Fruit fly (Drosophila melanogaster): ENCODE data around the gene Cyp4d8.
A peak's percentile ranks its signal among the peaks of the same experiment; 100 is the strongest.

Cyp4d8 gene

DNA sequence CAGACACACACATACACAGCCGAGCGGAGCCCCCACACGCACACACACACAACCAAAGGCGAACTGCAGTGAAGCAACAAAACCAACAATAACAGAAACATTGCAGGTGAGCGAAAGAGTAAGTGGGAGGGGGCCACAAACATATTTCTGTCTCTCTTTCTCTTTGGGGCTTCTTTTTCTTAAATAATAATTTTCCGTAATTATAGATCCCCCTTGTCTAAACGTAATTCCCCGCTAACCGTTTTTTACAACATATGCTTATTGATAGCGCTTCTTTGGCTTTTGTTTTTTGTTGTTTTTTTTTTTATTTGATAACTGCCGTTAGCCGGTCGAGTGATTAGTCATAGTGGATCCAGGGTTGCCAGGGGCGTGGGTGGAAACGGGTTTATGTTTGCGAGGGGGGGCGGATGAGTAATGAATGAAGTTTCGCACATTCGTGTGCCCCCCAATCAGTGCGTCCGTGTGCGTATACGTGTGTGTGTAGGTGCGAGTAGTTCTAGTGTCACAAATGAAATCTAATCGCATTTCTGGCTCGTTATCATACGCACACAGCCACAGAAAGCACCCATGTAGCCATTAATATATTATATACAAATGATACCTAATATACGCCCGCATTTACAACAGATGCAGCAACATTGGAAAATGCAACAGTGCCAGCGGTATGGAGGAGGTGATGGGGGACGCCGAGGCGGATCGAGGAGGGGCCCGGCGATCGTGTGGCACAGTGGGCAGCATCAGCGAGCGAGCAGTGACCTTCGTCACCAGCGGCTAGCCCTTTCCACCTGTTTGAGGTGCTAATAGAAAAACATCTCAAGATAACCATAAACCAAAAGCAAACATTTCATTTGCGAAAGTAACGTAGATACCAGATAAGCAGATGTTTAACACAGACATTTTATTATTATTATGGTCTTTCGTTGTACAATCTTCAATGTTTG lies 33.4 kb upstream of the Cyp4d8 start (continued):
- TF ChIP-seq Pdp1 (GFP tag; optimal IDR thresholded peaks at IDR 0.05) = peak in 1 of 2 experiments; percentile 14
- no peak for TF ChIP-seq prd (optimal IDR thresholded peaks at IDR 0.05)
- no peak for TF ChIP-seq prd (GFP tag; IDR thresholded peaks at IDR 0.05)
- no peak for TF ChIP-seq CG2199 (GFP tag; IDR thresholded peaks at IDR 0.05)
- TF ChIP-seq onecut (GFP tag; IDR thresholded peaks at IDR 0.05) = no peak
- TF ChIP-seq HHEX (GFP tag; optimal IDR thresholded peaks at IDR 0.05) = no peak
- TF ChIP-seq abd-A (tag; optimal IDR thresholded peaks at IDR 0.05) = no peak
- no peak for TF ChIP-seq CG12299 (tag; optimal IDR thresholded peaks at IDR 0.05)
- no peak for TF ChIP-seq pzg (GFP tag; optimal IDR thresholded peaks at IDR 0.05)
- TF ChIP-seq crol (GFP tag; IDR thresholded peaks at IDR 0.05) = peak; percentile 72; the same call in 1 of the 2 replicates
- no peak for TF ChIP-seq BEAF-32 (GFP tag; optimal IDR thresholded peaks at IDR 0.05)
- TF ChIP-seq esg (GFP tag; conservative IDR thresholded peaks at IDR 0.05) = no peak
- no peak for TF ChIP-seq CG31365 (tag; optimal IDR thresholded peaks at IDR 0.05)
- TF ChIP-seq CG2116 (GFP tag; optimal IDR thresholded peaks at IDR 0.05) = no peak
- no peak for TF ChIP-seq MTF-1 (GFP tag; optimal IDR thresholded peaks at IDR 0.05; ENCODE audit: borderline replicate concordance)
- TF ChIP-seq E2f1 (GFP tag; IDR thresholded peaks at IDR 0.05) = peak; percentile 37; the same call in 1 of the 2 replicates
- no peak for TF ChIP-seq Fer1 (GFP tag; optimal IDR thresholded peaks at IDR 0.05)
- no peak for TF ChIP-seq Hmr (GFP tag; optimal IDR thresholded peaks at IDR 0.05)
- no peak for TF ChIP-seq CG11696 (GFP tag; IDR thresholded peaks at IDR 0.05)
- no peak for TF ChIP-seq CG16815 (GFP tag; optimal IDR thresholded peaks at IDR 0.05)
- no peak for TF ChIP-seq CG11723 (GFP tag; optimal IDR thresholded peaks at IDR 0.05)
- TF ChIP-seq gcm (GFP tag; optimal IDR thresholded peaks at IDR 0.05) = peak; percentile 86
- no peak for TF ChIP-seq Vsx1 (GFP tag; optimal IDR thresholded peaks at IDR 0.05)
- TF ChIP-seq Ada2b (GFP tag; IDR thresholded peaks at IDR 0.05) = peak; percentile 35; the same call in 1 of the 2 replicates
- TF ChIP-seq luna (GFP tag; optimal IDR thresholded peaks at IDR 0.05) = no peak
- TF ChIP-seq CG17568 (GFP tag; optimal IDR thresholded peaks at IDR 0.05) = no peak
- no peak for TF ChIP-seq ab (GFP tag; optimal IDR thresholded peaks at IDR 0.05)
- TF ChIP-seq Mes4 (GFP tag; optimal IDR thresholded peaks at IDR 0.05) = no peak
- TF ChIP-seq Camta (GFP tag; optimal IDR thresholded peaks at IDR 0.05) = no peak
- no peak for TF ChIP-seq Rx (GFP tag; IDR thresholded peaks at IDR 0.05)
- TF ChIP-seq emc (GFP tag; optimal IDR thresholded peaks at IDR 0.05) = no peak
- no peak for TF ChIP-seq fd96Cb (tag; optimal IDR thresholded peaks at IDR 0.05)
- TF ChIP-seq ATbp (GFP tag; optimal IDR thresholded peaks at IDR 0.05) = no peak
- no peak for TF ChIP-seq CG15479 (GFP tag; optimal IDR thresholded peaks at IDR 0.05)
- TF ChIP-seq gro (GFP tag; optimal IDR thresholded peaks at IDR 0.05) = no peak
- no peak for TF ChIP-seq CG31388 (GFP tag; optimal IDR thresholded peaks at IDR 0.05)
- TF ChIP-seq slbo (GFP tag; IDR thresholded peaks at IDR 0.05) = peak; percentile 39; the same call in 1 of the 2 replicates
- TF ChIP-seq Nf-YA (GFP tag; IDR thresholded peaks at IDR 0.05) = no peak
- no peak for TF ChIP-seq D19B (GFP tag; optimal IDR thresholded peaks at IDR 0.05)
- TF ChIP-seq her (GFP tag; optimal IDR thresholded peaks at IDR 0.05) = no peak
- peak; percentile 22 for TF ChIP-seq mirr (GFP tag; optimal IDR thresholded peaks at IDR 0.05)
- TF ChIP-seq gsb-n (tag; optimal IDR thresholded peaks at IDR 0.05) = no peak
- TF ChIP-seq row (GFP tag; IDR thresholded peaks at IDR 0.05) = no peak
- no peak for TF ChIP-seq sc (optimal IDR thresholded peaks at IDR 0.05)
- TF ChIP-seq sc (GFP tag; optimal IDR thresholded peaks at IDR 0.05) = no peak
- TF ChIP-seq schlank (tag; optimal IDR thresholded peaks at IDR 0.05) = no peak
- no peak for TF ChIP-seq ac (GFP tag; optimal IDR thresholded peaks at IDR 0.05)
- TF ChIP-seq pan (optimal IDR thresholded peaks at IDR 0.05) = no peak
- peak in 1 of 2 experiments; percentile 31 for TF ChIP-seq pan (GFP tag; optimal IDR thresholded peaks at IDR 0.05 in 1 of 2, IDR thresholded peaks at IDR 0.05 in 1 of 2)
- no peak for TF ChIP-seq hth (optimal IDR thresholded peaks at IDR 0.05)
